Worm (Caenorhabditis elegans) whole organism, L3 larva: Measurements from ENCODE around the gene nhr-114.

Source experiments
- ZK546.5 ChIP-seq: sonication (generic microtip); optimal IDR thresholded peaks from 2 replicates; lab custom pipeline; 2017; ENCODE audit warnings: missing biosample characterization, missing genetic modification characterization
- aly-2 ChIP-seq: fragments of 150-350 bp; optimal IDR thresholded peaks from 2 replicates; lab custom pipeline; 2014; ENCODE audit warnings: missing biosample characterization, missing genetic modification characterization
- ama-1 ChIP-seq: fragments of 150-350 bp; optimal IDR thresholded peaks from 2 replicates; lab custom pipeline; 2018
- ceh-16 ChIP-seq: sonication (generic microtip); optimal IDR thresholded peaks from 2 replicates; lab custom pipeline; 2017; ENCODE audit warnings: missing biosample characterization, missing genetic modification characterization
- ceh-28 ChIP-seq: fragments of 150-350 bp; optimal IDR thresholded peaks from 2 replicates; lab custom pipeline; 2014; ENCODE audit warnings: missing biosample characterization, missing genetic modification reagents, missing genetic modification characterization
- ceh-82 ChIP-seq: fragments of 150-350 bp; optimal IDR thresholded peaks from 2 replicates; lab custom pipeline; 2014; ENCODE audit warnings: missing biosample characterization, missing genetic modification characterization
- ceh-9 ChIP-seq: sonication (generic microtip); optimal IDR thresholded peaks from 2 replicates; lab custom pipeline; 2018; ENCODE audit warnings: missing biosample characterization, missing genetic modification characterization
- egl-27 ChIP-seq: sonication (generic microtip); optimal IDR thresholded peaks from 4 replicates; lab custom pipeline; 2017; ENCODE audit warnings: missing biosample characterization, missing genetic modification reagents, missing genetic modification characterization
- egl-5 ChIP-seq: fragments of 150-350 bp; optimal IDR thresholded peaks from 2 replicates; lab custom pipeline; 2017; ENCODE audit warnings: missing biosample characterization, missing genetic modification reagents, missing genetic modification characterization, inconsistent platforms
- elt-1 ChIP-seq: fragments of 150-350 bp; optimal IDR thresholded peaks from 2 replicates; lab custom pipeline; 2014; ENCODE audit warnings: missing biosample characterization, missing genetic modification characterization
- elt-2 ChIP-seq: sonication (generic microtip); optimal IDR thresholded peaks from 2 replicates; lab custom pipeline; 2016; ENCODE audit warnings: missing genetic modification reagents, mild to moderate bottlenecking, missing genetic modification characterization, missing compliant biosample characterization
- elt-3 ChIP-seq, 3 experiments: fragments of 150-350 bp in 1 of 3; sonication (generic microtip) in 2 of 3; optimal IDR thresholded peaks; 2 replicates in 2 of 3; 4 replicates in 1 of 3; lab custom pipeline; 2014 to 2017; ENCODE audit warnings: missing biosample characterization in 3 of 3, missing genetic modification characterization in 3 of 3
- eor-1 ChIP-seq, 2 experiments: fragments of 150-350 bp; optimal IDR thresholded peaks; 2 replicates each; lab custom pipeline; 2014 to 2018; ENCODE audit warnings: missing biosample characterization in 2 of 2, missing genetic modification characterization in 2 of 2
- fkh-2 ChIP-seq: fragments of 150-350 bp; optimal IDR thresholded peaks from 2 replicates; lab custom pipeline; 2014; ENCODE audit warnings: missing biosample characterization, missing genetic modification reagents, missing genetic modification characterization
- fos-1 ChIP-seq: fragments of 150-350 bp; optimal IDR thresholded peaks from 2 replicates; lab custom pipeline; 2014; ENCODE audit warnings: missing biosample characterization, missing genetic modification characterization
- hmg-11 ChIP-seq: sonication (generic microtip); optimal IDR thresholded peaks from 2 replicates; lab custom pipeline; 2016; ENCODE audit warnings: missing genetic modification characterization, missing compliant biosample characterization
- lin-15B ChIP-seq: fragments of 150-350 bp; optimal IDR thresholded peaks from 2 replicates; lab custom pipeline; 2014; ENCODE audit warnings: missing biosample characterization, missing genetic modification characterization
- lin-39 ChIP-seq: fragments of 150-350 bp; optimal IDR thresholded peaks from 2 replicates; lab custom pipeline; 2018; ENCODE audit warnings: missing biosample characterization, missing genetic modification reagents, missing genetic modification characterization
- lsy-12 ChIP-seq: sonication (generic microtip); optimal IDR thresholded peaks from 2 replicates; lab custom pipeline; 2016; ENCODE audit warnings: mild to moderate bottlenecking, missing genetic modification characterization, missing compliant biosample characterization
- nfya-1 ChIP-seq: sonication (generic microtip); optimal IDR thresholded peaks from 2 replicates; lab custom pipeline; 2017; ENCODE audit warnings: missing genetic modification characterization, mild to moderate bottlenecking, missing compliant biosample characterization, antibody characterized with exemption, moderate library complexity; ENCODE audit not compliant: insufficient read depth
- nhr-11 ChIP-seq: fragments of 150-350 bp; optimal IDR thresholded peaks from 2 replicates; lab custom pipeline; 2014; ENCODE audit warnings: missing biosample characterization, missing genetic modification characterization
- nhr-12 ChIP-seq: fragments of 150-350 bp; optimal IDR thresholded peaks from 2 replicates; lab custom pipeline; 2014; ENCODE audit warnings: missing biosample characterization, missing genetic modification characterization
- nhr-25 ChIP-seq: sonication (generic microtip); optimal IDR thresholded peaks from 2 replicates; lab custom pipeline; 2017; ENCODE audit warnings: missing biosample characterization, missing genetic modification characterization
- nhr-28 ChIP-seq: fragments of 150-350 bp; optimal IDR thresholded peaks from 2 replicates; lab custom pipeline; 2014; ENCODE audit warnings: missing biosample characterization, missing genetic modification characterization
- nhr-67 ChIP-seq: fragments of 150-350 bp; optimal IDR thresholded peaks from 2 replicates; lab custom pipeline; 2014; ENCODE audit warnings: missing biosample characterization, missing genetic modification characterization
- nhr-76 ChIP-seq: fragments of 150-350 bp; sonication (generic microtip); optimal IDR thresholded peaks from 5 replicates; lab custom pipeline; 2014; ENCODE audit warnings: missing biosample characterization, missing genetic modification characterization
- nhr-77 ChIP-seq: fragments of 150-350 bp; optimal IDR thresholded peaks from 2 replicates; lab custom pipeline; 2014; ENCODE audit warnings: missing biosample characterization, missing genetic modification characterization
- pqm-1 ChIP-seq: fragments of 150-350 bp; optimal IDR thresholded peaks from 2 replicates; lab custom pipeline; 2017; ENCODE audit warnings: missing biosample characterization, missing genetic modification characterization, inconsistent platforms
- sea-2 ChIP-seq: fragments of 150-350 bp; sonication (generic microtip); optimal IDR thresholded peaks from 4 replicates; lab custom pipeline; 2014; ENCODE audit warnings: missing biosample characterization, missing genetic modification reagents, missing genetic modification characterization
- skn-1 ChIP-seq: fragments of 150-350 bp; optimal IDR thresholded peaks from 2 replicates; lab custom pipeline; 2014; ENCODE audit warnings: missing biosample characterization, missing genetic modification characterization
- snpc-4 ChIP-seq: fragments of 150-350 bp; optimal IDR thresholded peaks from 2 replicates; lab custom pipeline; 2014; ENCODE audit warnings: missing biosample characterization, missing genetic modification characterization
- tbx-2 ChIP-seq: sonication (generic microtip); optimal IDR thresholded peaks from 2 replicates; lab custom pipeline; 2016; ENCODE audit warnings: mild to moderate bottlenecking, missing genetic modification characterization, missing compliant biosample characterization
- unc-39 ChIP-seq: sonication (generic microtip); optimal IDR thresholded peaks from 4 replicates; lab custom pipeline; 2017; ENCODE audit warnings: missing biosample characterization, missing genetic modification characterization
- zag-1 ChIP-seq: fragments of 150-350 bp; optimal IDR thresholded peaks from 2 replicates; lab custom pipeline; 2014; ENCODE audit warnings: missing biosample characterization, missing genetic modification characterization
- ztf-11 ChIP-seq: fragments of 150-350 bp; optimal IDR thresholded peaks from 2 replicates; lab custom pipeline; 2014; ENCODE audit warnings: missing biosample characterization, missing genetic modification characterization

Gene nhr-114

DNA sequence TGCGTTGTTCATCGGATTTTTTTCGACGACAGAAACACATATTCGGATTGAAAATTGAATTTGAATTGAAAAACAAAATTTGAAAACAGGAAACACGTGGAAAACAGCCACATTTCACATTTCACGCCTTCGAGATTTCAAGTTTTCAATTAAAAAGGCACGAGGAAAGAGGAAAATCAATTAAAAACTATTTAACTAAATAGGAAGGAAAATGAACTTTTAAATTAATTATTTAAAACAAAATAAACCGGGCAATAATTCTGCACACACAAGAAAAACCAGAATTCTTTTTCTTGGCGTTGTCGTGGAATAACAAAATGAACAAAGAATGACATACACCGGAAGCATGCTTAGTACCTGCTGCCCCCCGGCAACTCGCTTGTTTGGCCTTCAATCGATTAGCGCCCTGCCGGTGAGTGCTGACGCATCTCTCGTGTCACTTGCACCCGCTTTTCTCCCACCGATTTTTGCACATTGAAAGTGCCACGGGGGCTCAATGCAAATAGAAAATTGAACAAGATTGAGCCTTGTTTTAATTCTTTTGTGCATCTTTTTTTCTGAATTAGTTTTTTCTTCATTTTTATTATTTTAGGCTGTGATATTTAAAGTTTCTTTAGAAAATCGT lies 7.7 kb downstream of the nhr-114 start, which contains the start of gene Y45G5AM.9 (continued):
- TF ChIP-seq nhr-77 (tag; lab: Kevin White, UChicago): no peak
- TF ChIP-seq aly-2: no peak
- TF ChIP-seq unc-39 (tag; lab: Kevin White, UChicago): no peak
- TF ChIP-seq nhr-67 (tag; lab: Kevin White, UChicago): no peak
- no peak for TF ChIP-seq nhr-76 (tag; lab: Kevin White, UChicago)

- no peak for TF ChIP-seq eor-1 (tag; optimal IDR thresholded peaks at IDR 0.05; lab: Kevin White, UChicago)
- TF ChIP-seq lin-39 (tag; lab: Kevin White, UChicago): no peak
- no peak for TF ChIP-seq elt-3 (tag; optimal IDR thresholded peaks at IDR 0.05; lab: Kevin White, UChicago)
- no peak for TF ChIP-seq nhr-11
- TF ChIP-seq ZK546.5 (tag; lab: Kevin White, UChicago): no peak
- TF ChIP-seq ztf-11 (tag; lab: Kevin White, UChicago): no peak
- TF ChIP-seq nhr-77 (tag; lab: Kevin White, UChicago): no peak
- no peak for TF ChIP-seq hmg-11 (tag; lab: Kevin White, UChicago)
- TF ChIP-seq elt-1 (tag; lab: Kevin White, UChicago): no peak
- no peak for TF ChIP-seq egl-27 (tag; lab: Kevin White, UChicago)
- TF ChIP-seq snpc-4 (tag; lab: Kevin White, UChicago): no peak
- TF ChIP-seq nhr-25 (tag; lab: Kevin White, UChicago): no peak
- no peak for TF ChIP-seq tbx-2 (tag; lab: Kevin White, UChicago)
- TF ChIP-seq lsy-12 (tag; lab: Kevin White, UChicago): no peak
Observed at ce11 chrV:4195283-4195682, 8.3 kb downstream of the nhr-114 start, which contains the start of gene algn-5. TSS of gene algn-5 (plus strand) at chrV:4195577.

DNA sequence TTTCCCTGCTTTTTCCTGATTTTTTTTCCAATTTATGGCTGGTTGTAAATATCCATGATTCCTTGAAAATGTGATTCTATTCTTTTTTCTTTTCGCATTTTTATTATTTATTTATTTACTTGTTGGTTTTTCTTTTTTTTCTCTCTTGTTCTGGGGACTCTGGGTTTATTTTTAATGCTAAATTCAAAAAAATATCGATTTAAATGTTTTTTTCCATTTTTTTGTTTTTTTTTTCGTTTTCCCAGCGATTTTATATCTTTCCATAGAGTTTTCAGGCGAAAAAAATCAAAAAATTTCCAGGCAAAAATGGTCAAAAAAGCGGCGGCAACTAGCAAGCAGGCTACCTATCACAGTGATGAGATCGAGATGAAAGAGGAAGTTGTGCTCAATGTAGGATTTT lies 12.2 kb downstream of the nhr-114 start, which contains the start of gene rpac-40:
Gene rpac-40, plus strand, starts transcription at position 301 of the 400 bp plus-strand sequence.
- TF ChIP-seq ceh-16 (tag; lab: Kevin White, UChicago): no peak
- TF ChIP-seq ceh-9 (tag; lab: Kevin White, UChicago): no peak
- TF ChIP-seq ceh-82 (tag; lab: Kevin White, UChicago): no peak
- no peak for TF ChIP-seq egl-27 (tag; lab: Kevin White, UChicago)
- TF ChIP-seq pqm-1 (tag; lab: Kevin White, UChicago): no peak
- no peak for TF ChIP-seq hmg-11 (tag; lab: Kevin White, UChicago)
- TF ChIP-seq fos-1 (tag; lab: Kevin White, UChicago): no peak
- no peak for TF ChIP-seq nhr-28 (tag; lab: Kevin White, UChicago)
- no peak for TF ChIP-seq egl-5 (tag; lab: Kevin White, UChicago)
- no peak for TF ChIP-seq elt-2 (tag; lab: Kevin White, UChicago)
- no peak for TF ChIP-seq lin-15B
- no peak for TF ChIP-seq nfya-1
- TF ChIP-seq nhr-67 (tag; lab: Kevin White, UChicago): no peak
- no peak for TF ChIP-seq ZK546.5 (tag; lab: Kevin White, UChicago)
- no peak for TF ChIP-seq skn-1 (tag; lab: Kevin White, UChicago)
- TF ChIP-seq sea-2: no peak
- no peak for TF ChIP-seq elt-3 (tag; optimal IDR thresholded peaks at IDR 0.05; lab: Kevin White, UChicago)
- TF ChIP-seq ceh-28 (tag; lab: Kevin White, UChicago): no peak

DNA sequence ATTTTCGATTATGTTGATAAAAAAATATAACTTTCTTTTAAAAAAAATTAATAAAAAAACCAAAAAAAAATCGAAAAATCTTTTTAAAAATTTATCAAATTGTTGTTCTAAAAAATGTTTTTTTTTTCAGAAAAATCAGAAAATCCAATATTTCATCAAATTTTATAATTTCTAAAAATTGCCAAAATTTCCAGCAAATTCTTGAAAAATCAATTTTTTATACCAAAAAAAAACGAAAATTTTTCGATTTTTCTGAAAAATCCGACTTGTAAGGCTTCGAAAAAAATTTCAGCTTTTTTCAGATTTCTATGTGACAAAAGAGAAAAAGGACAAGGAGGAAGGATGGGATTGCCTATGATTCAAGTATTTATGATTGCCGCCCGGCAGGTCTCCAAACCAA lies 17.4 kb downstream of the nhr-114 start, which contains the start of gene H43I07.1:
Gene H43I07.1, plus strand, starts transcription at position 301 of the 400 bp plus-strand sequence.
- no peak for TF ChIP-seq ama-1
- no peak for TF ChIP-seq lin-39 (tag; lab: Kevin White, UChicago)
- no peak for TF ChIP-seq lin-15B
- no peak for TF ChIP-seq ztf-11 (tag; lab: Kevin White, UChicago)
- TF ChIP-seq zag-1 (tag; lab: Kevin White, UChicago): no peak
- TF ChIP-seq nhr-77 (tag; lab: Kevin White, UChicago): no peak
- no peak for TF ChIP-seq elt-3 (tag; optimal IDR thresholded peaks at IDR 0.05; lab: Kevin White, UChicago)
- TF ChIP-seq sea-2: no peak
- TF ChIP-seq nhr-11: no peak
- no peak for TF ChIP-seq nhr-12 (tag; lab: Kevin White, UChicago)
- no peak for TF ChIP-seq egl-5 (tag; lab: Kevin White, UChicago)
- TF ChIP-seq ceh-9 (tag; lab: Kevin White, UChicago): no peak
- TF ChIP-seq fkh-2 (tag; lab: Kevin White, UChicago): no peak
- no peak for TF ChIP-seq nhr-67 (tag; lab: Kevin White, UChicago)
